Worm (Caenorhabditis elegans): ENCODE data around the gene R02F2.5.

DNA sequence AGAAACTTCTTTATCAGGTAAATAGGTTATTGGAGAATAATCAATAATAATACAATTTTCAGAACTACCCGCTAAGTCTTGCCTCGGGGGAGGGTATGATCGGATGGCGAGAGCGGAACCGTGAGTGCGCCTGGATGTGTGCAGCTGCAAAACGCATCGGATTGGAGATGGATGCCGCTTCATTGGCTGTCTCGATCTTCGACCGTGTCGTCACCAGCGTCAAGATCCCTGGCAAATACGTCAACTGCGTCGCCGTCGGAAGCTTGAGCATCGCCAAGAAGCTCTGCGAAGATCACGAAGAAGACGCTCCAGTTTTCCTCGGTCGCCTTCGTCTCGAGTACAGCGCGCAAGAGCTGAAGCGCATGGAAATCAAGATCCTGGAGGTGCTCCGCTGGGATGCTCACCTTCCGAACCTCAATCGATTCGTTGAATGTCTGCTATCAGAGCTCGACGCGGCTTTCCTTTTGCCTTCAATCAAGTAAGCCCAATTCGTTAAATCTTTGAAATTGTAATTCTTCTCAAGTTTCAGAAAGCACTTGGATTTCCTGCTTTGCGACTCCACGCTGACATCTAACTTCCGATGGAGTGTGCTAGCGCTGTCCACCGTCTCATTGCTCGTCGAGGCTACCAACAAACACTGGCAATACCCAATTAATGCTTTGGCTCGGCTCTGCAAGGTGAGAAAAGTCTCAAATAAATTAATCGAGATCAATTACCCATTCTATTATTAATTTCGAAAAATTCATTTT is 25.8 kb downstream of the R02F2.5 start:
- TF ChIP-seq fkh-8 (tag; optimal IDR thresholded peaks at IDR 0.05) (no peak), mab-9 (GFP tag; IDR thresholded peaks at IDR 0.05) (no peak), nhr-76 (tag; optimal IDR thresholded peaks at IDR 0.05) (no peak), pag-3 (tag; optimal IDR thresholded peaks at IDR 0.05; ENCODE audit: borderline replicate concordance, insufficient read depth) (no peak), tbx-2 (tag; optimal IDR thresholded peaks at IDR 0.05) (no peak), unc-86 (tag; optimal IDR thresholded peaks at IDR 0.05) (no peak), irx-1 (tag; optimal IDR thresholded peaks at IDR 0.05) (no peak), fos-1 (tag; optimal IDR thresholded peaks at IDR 0.05) (no peak), lir-3 (tag; optimal IDR thresholded peaks at IDR 0.05; ENCODE audit: poor library complexity) (no peak), lin-35 (GFP tag; optimal IDR thresholded peaks at IDR 0.05) (no peak), pax-3 (tag; optimal IDR thresholded peaks at IDR 0.05) (no peak), lin-13 (GFP tag; optimal IDR thresholded peaks at IDR 0.05) (no peak), nhr-237 (tag; optimal IDR thresholded peaks at IDR 0.05) (no peak), nhr-28 (tag; optimal IDR thresholded peaks at IDR 0.05) (no peak)
